Fruit fly (Drosophila melanogaster) whole organism, embryonic: Measurements from ENCODE around the gene CG31800.

Source experiments
- Awh ChIP-seq: fragments of 200-800 bp; sonication (Bioruptor generic); IDR thresholded peaks from 2 replicates; pipeline ENCODE4, ENCODE4 v1.3.6; 2022; ENCODE audit warnings: missing biosample characterization, missing genetic modification characterization
- B-H2 ChIP-seq: fragments of 200-800 bp; sonication (Bioruptor generic); optimal IDR thresholded peaks from 2 replicates; lab custom pipeline; 2018; ENCODE audit warnings: missing biosample characterization, mild to moderate bottlenecking, missing genetic modification characterization
- BEAF-32 ChIP-seq: fragments of 200-800 bp; sonication (Bioruptor generic); optimal IDR thresholded peaks from 3 replicates; lab custom pipeline; 2017; ENCODE audit warnings: missing biosample characterization, missing genetic modification characterization, mild to moderate bottlenecking, moderate library complexity, missing genetic modification reagents
- CG10321 ChIP-seq: fragments of 200-800 bp; sonication (Bioruptor generic); IDR thresholded peaks from 2 replicates; pipeline ENCODE4 v1.3.6; 2022; ENCODE audit warnings: missing biosample characterization, missing genetic modification characterization
- CG10543 ChIP-seq: fragments of 200-800 bp; sonication (Bioruptor generic); optimal IDR thresholded peaks from 3 replicates; lab custom pipeline; 2017; ENCODE audit warnings: missing biosample characterization, mild to moderate bottlenecking, missing genetic modification characterization, moderate library complexity
- CG10565 ChIP-seq: fragments of 200-800 bp; sonication (Bioruptor generic); optimal IDR thresholded peaks from 3 replicates; lab custom pipeline; 2016; ENCODE audit warnings: missing biosample characterization, mild to moderate bottlenecking, missing genetic modification characterization
- CG10979 ChIP-seq: fragments of 200-800 bp; sonication (Bioruptor generic); optimal IDR thresholded peaks from 2 replicates; lab custom pipeline; 2018; ENCODE audit warnings: missing biosample characterization, mild to moderate bottlenecking, missing genetic modification characterization, moderate library complexity
- CG11695 ChIP-seq: fragments of 200-800 bp; sonication (Bioruptor generic); IDR thresholded peaks from 3 replicates; pipeline ENCODE4 v1.3.6; 2022; ENCODE audit warnings: missing biosample characterization, missing genetic modification characterization
- CG12659 ChIP-seq: fragments of 200-800 bp; sonication (Bioruptor generic); optimal IDR thresholded peaks from 3 replicates; lab custom pipeline; 2017; ENCODE audit warnings: mild to moderate bottlenecking, missing biosample characterization, missing genetic modification reagents, missing genetic modification characterization
- CG12744 ChIP-seq: fragments of 200-800 bp; sonication (Bioruptor generic); optimal IDR thresholded peaks from 2 replicates; lab custom pipeline; 2016; ENCODE audit warnings: missing biosample characterization, missing genetic modification characterization
- CG14441 ChIP-seq: fragments of 200-800 bp; sonication (Bioruptor generic); IDR thresholded peaks from 2 replicates; pipeline ENCODE4 v1.3.6; 2022; ENCODE audit warnings: missing biosample characterization, missing genetic modification characterization
- CG14860 ChIP-seq: fragments of 200-800 bp; sonication (Bioruptor generic); IDR thresholded peaks from 3 replicates; pipeline ENCODE4 v1.3.6; 2022; ENCODE audit warnings: missing biosample characterization, missing genetic modification characterization; ENCODE audit not compliant: partially characterized antibody
- CG15601 ChIP-seq: fragments of 200-800 bp; sonication (Bioruptor generic); optimal IDR thresholded peaks from 3 replicates; lab custom pipeline; 2019; ENCODE audit warnings: missing biosample characterization, mild to moderate bottlenecking, missing genetic modification characterization, moderate library complexity
- CG17328 ChIP-seq: fragments of 200-800 bp; sonication (Bioruptor generic); IDR thresholded peaks from 2 replicates; pipeline ENCODE4 v1.3.6; 2022; ENCODE audit warnings: missing biosample characterization, missing genetic modification characterization
- CG17359 ChIP-seq: fragments of 200-800 bp; sonication (Bioruptor generic); optimal IDR thresholded peaks from 3 replicates; lab custom pipeline; 2018; ENCODE audit warnings: missing biosample characterization, mild to moderate bottlenecking, missing genetic modification characterization, moderate library complexity
- CG17802 ChIP-seq: fragments of 200-800 bp; sonication (Bioruptor generic); optimal IDR thresholded peaks from 2 replicates; lab custom pipeline; 2018; ENCODE audit warnings: missing biosample characterization, mild to moderate bottlenecking, missing genetic modification characterization, moderate library complexity
- CG18599 ChIP-seq: fragments of 200-800 bp; sonication (Bioruptor generic); optimal IDR thresholded peaks from 3 replicates; lab custom pipeline; 2017; ENCODE audit warnings: missing biosample characterization, missing genetic modification characterization, mild to moderate bottlenecking, moderate library complexity, missing genetic modification reagents
- CG3281 ChIP-seq: fragments of 200-800 bp; sonication (Bioruptor generic); optimal IDR thresholded peaks from 3 replicates; lab custom pipeline; 2017; ENCODE audit warnings: missing biosample characterization, mild to moderate bottlenecking, missing genetic modification characterization
- CG43689 ChIP-seq: fragments of 200-800 bp; sonication (Bioruptor generic); IDR thresholded peaks from 2 replicates; pipeline ENCODE4 v1.3.6; 2022; ENCODE audit warnings: missing biosample characterization, missing genetic modification characterization
- CG4617 ChIP-seq: fragments of 200-800 bp; sonication (Bioruptor generic); optimal IDR thresholded peaks from 3 replicates; lab custom pipeline; 2016; ENCODE audit warnings: missing biosample characterization, missing genetic modification characterization, borderline replicate concordance
- CG6272 ChIP-seq: fragments of 200-800 bp; sonication (Bioruptor generic); IDR thresholded peaks from 2 replicates; pipeline ENCODE4 v1.3.6; 2022; ENCODE audit warnings: missing biosample characterization, missing genetic modification characterization
- CG6654 ChIP-seq: fragments of 200-800 bp; sonication (Bioruptor generic); optimal IDR thresholded peaks from 2 replicates; lab custom pipeline; 2017; ENCODE audit warnings: missing biosample characterization, mild to moderate bottlenecking, missing genetic modification characterization
- CG8924 ChIP-seq: fragments of 200-800 bp; optimal IDR thresholded peaks from 3 replicates; lab custom pipeline; 2019; ENCODE audit warnings: missing biosample characterization, mild to moderate bottlenecking, missing genetic modification characterization, moderate library complexity
- CG9932 ChIP-seq: fragments of 200-800 bp; sonication (Bioruptor generic); IDR thresholded peaks from 2 replicates; pipeline ENCODE4 v1.3.6; 2022; ENCODE audit warnings: missing biosample characterization, missing genetic modification characterization
- CkIIα-i1 ChIP-seq: fragments of 200-800 bp; sonication (Bioruptor generic); IDR thresholded peaks from 2 replicates; pipeline ENCODE4 v1.3.6; 2022; ENCODE audit warnings: missing biosample characterization, missing genetic modification characterization
- D ChIP-seq, 2 experiments: fragments of 200-800 bp in 1 of 2; fragments of >200 bp in 1 of 2; sonication (Bioruptor generic) in 1 of 2; optimal IDR thresholded peaks; 2 replicates in 1 of 2; 3 replicates in 1 of 2; lab custom pipeline; 2017; ENCODE audit warnings: mild to moderate bottlenecking in 1 of 2, missing biosample characterization in 1 of 2, missing genetic modification characterization in 1 of 2, missing genetic modification reagents in 1 of 2
- HLH54F ChIP-seq: fragments of 200-800 bp; sonication (Bioruptor generic); optimal IDR thresholded peaks from 3 replicates; lab custom pipeline; 2016; ENCODE audit warnings: missing biosample characterization, missing genetic modification characterization
- HmgD ChIP-seq: fragments of 200-800 bp; sonication (Bioruptor generic); optimal IDR thresholded peaks from 3 replicates; lab custom pipeline; 2016; ENCODE audit warnings: missing biosample characterization, missing genetic modification characterization
- Kr ChIP-seq: fragments of 200-800 bp; sonication (Bioruptor generic); optimal IDR thresholded peaks from 2 replicates; lab custom pipeline; 2017; ENCODE audit warnings: missing biosample characterization, mild to moderate bottlenecking, missing genetic modification characterization
- Med ChIP-seq: fragments of 200-800 bp; sonication (Bioruptor generic); peaks from one replicate; lab custom pipeline; 2016; ENCODE audit warnings: missing biosample characterization, missing genetic modification characterization, mild to moderate bottlenecking, inconsistent platforms, moderate library complexity
- Nf-YA ChIP-seq: fragments of 200-800 bp; sonication (Bioruptor generic); IDR thresholded peaks from 2 replicates; pipeline ENCODE4 v1.3.6; 2022; ENCODE audit warnings: missing biosample characterization, missing genetic modification characterization
- Opbp ChIP-seq: fragments of 200-800 bp; sonication (Bioruptor generic); IDR thresholded peaks from 3 replicates; pipeline ENCODE4 v1.3.6; 2022; ENCODE audit warnings: missing biosample characterization, missing genetic modification characterization; ENCODE audit not compliant: partially characterized antibody
- Side ChIP-seq: fragments of 200-800 bp; sonication (Bioruptor generic); optimal IDR thresholded peaks from 2 replicates; lab custom pipeline; 2016; ENCODE audit warnings: missing biosample characterization, missing genetic modification characterization
- TFAM ChIP-seq: fragments of 200-800 bp; sonication (Bioruptor generic); optimal IDR thresholded peaks from 2 replicates; lab custom pipeline; 2017; ENCODE audit warnings: missing biosample characterization, missing genetic modification characterization, inconsistent platforms
- Vsx1 ChIP-seq: fragments of 200-800 bp; sonication (Bioruptor generic); optimal IDR thresholded peaks from 2 replicates; lab custom pipeline; 2017; ENCODE audit warnings: missing biosample characterization, mild to moderate bottlenecking, missing genetic modification characterization, missing genetic modification reagents
- amos ChIP-seq: fragments of 200-800 bp; sonication (Bioruptor generic); IDR thresholded peaks from 2 replicates; pipeline ENCODE4 v1.3.6; 2022; ENCODE audit warnings: missing biosample characterization, missing genetic modification characterization; ENCODE audit not compliant: partially characterized antibody
- ato ChIP-seq: fragments of 200-800 bp; sonication (Bioruptor generic); IDR thresholded peaks from 2 replicates; pipeline ENCODE4 v1.3.6; 2022; ENCODE audit warnings: missing biosample characterization, missing genetic modification characterization; ENCODE audit not compliant: partially characterized antibody
- btn ChIP-seq: fragments of 200-800 bp; sonication (Bioruptor generic); optimal IDR thresholded peaks from 2 replicates; lab custom pipeline; 2016; ENCODE audit warnings: missing biosample characterization, missing genetic modification characterization
- chm ChIP-seq: fragments of 200-800 bp; sonication (Bioruptor generic); IDR thresholded peaks from 2 replicates; pipeline ENCODE4 v1.3.6; 2022; ENCODE audit warnings: missing biosample characterization, missing genetic modification characterization
- crp ChIP-seq, 2 experiments: fragments of 200-800 bp; sonication (Bioruptor generic); optimal IDR thresholded peaks; 2 replicates in 1 of 2; 3 replicates in 1 of 2; lab custom pipeline; 2017; ENCODE audit warnings: missing biosample characterization in 2 of 2, missing genetic modification characterization in 2 of 2, mild to moderate bottlenecking in 1 of 2, moderate library complexity in 1 of 2
- dmrt11E ChIP-seq: fragments of 200-800 bp; sonication (Bioruptor generic); optimal IDR thresholded peaks from 3 replicates; lab custom pipeline; 2018; ENCODE audit warnings: missing biosample characterization, mild to moderate bottlenecking, missing genetic modification characterization, moderate library complexity
- fd64A ChIP-seq: fragments of 200-800 bp; sonication (Bioruptor generic); optimal IDR thresholded peaks from 3 replicates; lab custom pipeline; 2018; ENCODE audit warnings: missing biosample characterization, mild to moderate bottlenecking, missing genetic modification characterization
- jumu ChIP-seq: fragments of 200-800 bp; sonication (Bioruptor generic); optimal IDR thresholded peaks from 3 replicates; lab custom pipeline; 2016; ENCODE audit warnings: missing biosample characterization, missing genetic modification characterization
- lab ChIP-seq: fragments of 200-800 bp; sonication (Bioruptor generic); optimal IDR thresholded peaks from 3 replicates; lab custom pipeline; 2017; ENCODE audit warnings: missing biosample characterization, missing genetic modification characterization, mild to moderate bottlenecking, moderate library complexity, missing genetic modification reagents
- lbe ChIP-seq: fragments of 200-800 bp; sonication (Bioruptor generic); optimal IDR thresholded peaks from 2 replicates; lab custom pipeline; 2016; ENCODE audit warnings: missing biosample characterization, mild to moderate bottlenecking, missing genetic modification characterization
- pita ChIP-seq: fragments of 200-800 bp; sonication (Bioruptor generic); optimal IDR thresholded peaks from 2 replicates; lab custom pipeline; 2017; ENCODE audit warnings: missing biosample characterization, mild to moderate bottlenecking, missing genetic modification characterization
- vfl ChIP-seq: fragments of 200-800 bp; sonication (Bioruptor generic); optimal IDR thresholded peaks from 2 replicates; lab custom pipeline; 2016; ENCODE audit warnings: missing biosample characterization, missing genetic modification characterization
- z ChIP-seq: fragments of 200-800 bp; sonication (Bioruptor generic); IDR thresholded peaks from 3 replicates; pipeline ENCODE4 v1.3.6; 2022; ENCODE audit warnings: missing biosample characterization, missing genetic modification characterization

CG31800 gene

dm6 chr2L:19034213-19034929 lies at the start of gene CG31800, which contains the start of gene mib2 (continued):
- no peak for TF ChIP-seq CG14441 (GFP tag; lab: Robert Waterston, UW)
- no peak for TF ChIP-seq lbe (GFP tag; lab: Kevin White, UChicago)
- TF ChIP-seq Kr (GFP tag; lab: Kevin White, UChicago) = no peak
- TF ChIP-seq jumu (GFP tag; lab: Kevin White, UChicago) = no peak
- no peak for TF ChIP-seq Vsx1
- TF ChIP-seq CG8924 (tag; lab: Kevin White, UChicago) = peak; percentile 16
- no peak for TF ChIP-seq CG18599 (GFP tag; lab: Kevin White, UChicago)
- TF ChIP-seq vfl (GFP tag; lab: Kevin White, UChicago) = no peak
- TF ChIP-seq ato (GFP tag; lab: Robert Waterston, UW) = peak; percentile 52; the same call in 1 of the 2 replicates
- no peak for TF ChIP-seq btn (GFP tag; lab: Kevin White, UChicago)
- no peak for TF ChIP-seq Nf-YA (GFP tag; lab: Robert Waterston, UW)
- peak; percentile 80 for TF ChIP-seq Med (GFP tag; lab: Kevin White, UChicago)
- TF ChIP-seq D (optimal IDR thresholded peaks at IDR 0.05; lab: Kevin White, UChicago) = no peak
- TF ChIP-seq D (GFP tag; optimal IDR thresholded peaks at IDR 0.05; lab: Kevin White, UChicago) = no peak
- TF ChIP-seq chm = 0 out of 2 replicates have a peak, but pooled peaks have one; percentile 38
- TF ChIP-seq CG17359 (tag; lab: Kevin White, UChicago) = no peak
- TF ChIP-seq CG11695 (GFP tag; lab: Robert Waterston, UW) = no peak
- no peak for TF ChIP-seq CG10565
- TF ChIP-seq CkIIα-i1 (GFP tag; lab: Robert Waterston, UW) = no peak
- no peak for TF ChIP-seq z (GFP tag; lab: Robert Waterston, UW)
- TF ChIP-seq CG3281 = peak; percentile 5
- no peak for TF ChIP-seq CG17328 (GFP tag; lab: Robert Waterston, UW)
- peak; percentile 76 for TF ChIP-seq CG14860
- TF ChIP-seq Awh (GFP tag; lab: Robert Waterston, UW) = no peak
- no peak for TF ChIP-seq CG15601 (tag; lab: Kevin White, UChicago)
- peak; percentile 90 for TF ChIP-seq CG4617 (GFP tag; lab: Kevin White, UChicago)
- TF ChIP-seq CG43689 = no peak
- no peak for TF ChIP-seq CG10543
- no peak for TF ChIP-seq CG10979
- TF ChIP-seq HLH54F (GFP tag; lab: Kevin White, UChicago) = no peak
- TF ChIP-seq CG12659 (GFP tag; lab: Kevin White, UChicago) = peak; percentile 40
- no peak for TF ChIP-seq CG17802 (tag; lab: Kevin White, UChicago)
- no peak for TF ChIP-seq B-H2 (GFP tag; lab: Kevin White, UChicago)
- TF ChIP-seq fd64A = no peak
- TF ChIP-seq CG10321 (GFP tag; lab: Robert Waterston, UW) = no peak
- no peak for TF ChIP-seq TFAM (GFP tag; lab: Kevin White, UChicago)
- peak; percentile 86; the same call in 2 of the 3 replicates for TF ChIP-seq Opbp
- no peak for TF ChIP-seq dmrt11E
- TF ChIP-seq lab = no peak
- no peak for TF ChIP-seq CG12744
- no peak for TF ChIP-seq CG6272 (GFP tag; lab: Robert Waterston, UW)
- no peak for TF ChIP-seq pita
- TF ChIP-seq Side (GFP tag; lab: Kevin White, UChicago) = no peak
- TF ChIP-seq BEAF-32 = peak; percentile 84
- peak in 1 of 2 experiments; percentile 74 for TF ChIP-seq crp (GFP tag; optimal IDR thresholded peaks at IDR 0.05; lab: Kevin White, UChicago)
- TF ChIP-seq amos = peak; percentile 88
- no peak for TF ChIP-seq HmgD (GFP tag; lab: Kevin White, UChicago)
- TF ChIP-seq CG9932 (GFP tag; lab: Robert Waterston, UW) = peak; percentile 47; the same call in 1 of the 2 replicates
- TF ChIP-seq CG6654 (GFP tag; lab: Kevin White, UChicago) = no peak
